Worm (Caenorhabditis elegans): ENCODE results near the gene math-5.

The math-5 gene

ce11 chrII:1922665-1923187 lies 40.1 kb upstream of the math-5 start, which contains the start of the genes bath-2 and F52C6.4:
bath-2 (minus strand) TSS chrII:1922765.
F52C6.4 (plus strand) TSS chrII:1923137.
- no peak for TF ChIP-seq ceh-43 (GFP tag; optimal IDR thresholded peaks at IDR 0.05)
- TF ChIP-seq lsy-2 (tag; optimal IDR thresholded peaks at IDR 0.05): no peak
- TF ChIP-seq nhr-28 (tag; optimal IDR thresholded peaks at IDR 0.05): no peak

- TF ChIP-seq nhr-28 (tag; optimal IDR thresholded peaks at IDR 0.05) (no peak), ceh-39 (tag; optimal IDR thresholded peaks at IDR 0.05) (no peak)
These were observed 38.4 kb upstream of the math-5 start, which contains the start of gene bath-7 for ce11 chrII:1921018-1921417. bath-7 (minus strand) TSS chrII:1921118.

- no peak for TF ChIP-seq cnd-1 (tag; optimal IDR thresholded peaks at IDR 0.05)
- no peak for TF ChIP-seq ceh-43 (GFP tag; optimal IDR thresholded peaks at IDR 0.05)
- no peak for TF ChIP-seq nhr-2 (tag; optimal IDR thresholded peaks at IDR 0.05)
- no peak for TF ChIP-seq nhr-28 (tag; optimal IDR thresholded peaks at IDR 0.05)
- no peak for TF ChIP-seq mab-5 (tag; optimal IDR thresholded peaks at IDR 0.05)
- TF ChIP-seq unc-120 (tag; optimal IDR thresholded peaks at IDR 0.05; ENCODE audit: poor library complexity, severe bottlenecking): no peak
- no peak for TF ChIP-seq nhr-237 (tag; optimal IDR thresholded peaks at IDR 0.05)
- no peak for TF ChIP-seq blmp-1 (tag; optimal IDR thresholded peaks at IDR 0.05)
- no peak for TF ChIP-seq sem-2 (GFP tag; optimal IDR thresholded peaks at IDR 0.05)
- no peak for TF ChIP-seq lin-32 (GFP tag; optimal IDR thresholded peaks at IDR 0.05)
- no peak for TF ChIP-seq elt-1 (tag; optimal IDR thresholded peaks at IDR 0.05; ENCODE audit: borderline replicate concordance, insufficient read depth)
- no peak for TF ChIP-seq ceh-83 (GFP tag; optimal IDR thresholded peaks at IDR 0.05)
- no peak for TF ChIP-seq unc-39 (tag; optimal IDR thresholded peaks at IDR 0.05)
- no peak for TF ChIP-seq snpc-4 (tag; optimal IDR thresholded peaks at IDR 0.05)
- TF ChIP-seq zip-8 (tag; optimal IDR thresholded peaks at IDR 0.05): no peak
- TF ChIP-seq elt-3 (tag; optimal IDR thresholded peaks at IDR 0.05): no peak
These were observed 35.3 kb upstream of the math-5 start, which contains the start of gene bath-4 for ce11 chrII:1917862-1918261. bath-4 (minus strand) TSS chrII:1917962.

- TF ChIP-seq mls-2 (tag; optimal IDR thresholded peaks at IDR 0.05): no peak
- TF ChIP-seq bed-3 (GFP tag; optimal IDR thresholded peaks at IDR 0.05): no peak
- no peak for TF ChIP-seq ceh-39 (tag; optimal IDR thresholded peaks at IDR 0.05)
- TF ChIP-seq sptf-1 (tag; optimal IDR thresholded peaks at IDR 0.05): no peak
- TF ChIP-seq zip-8 (tag; optimal IDR thresholded peaks at IDR 0.05): no peak
- no peak for TF ChIP-seq tbx-8 (GFP tag; optimal IDR thresholded peaks at IDR 0.05)
- TF ChIP-seq ham-2 (GFP tag; optimal IDR thresholded peaks at IDR 0.05): no peak
- no peak for TF ChIP-seq flh-1 (GFP tag; optimal IDR thresholded peaks at IDR 0.05)
- TF ChIP-seq nhr-76 (tag; optimal IDR thresholded peaks at IDR 0.05): no peak
- TF ChIP-seq lin-13 (tag; optimal IDR thresholded peaks at IDR 0.05): no peak
- TF ChIP-seq unc-62 (GFP tag; optimal IDR thresholded peaks at IDR 0.05): no peak
- TF ChIP-seq mab-5 (tag; optimal IDR thresholded peaks at IDR 0.05): no peak
- no peak for TF ChIP-seq elt-3 (tag; optimal IDR thresholded peaks at IDR 0.05)
These were observed 30.1 kb upstream of the math-5 start, which contains the start of gene math-31 for ce11 chrII:1912741-1913140. math-31 (minus strand) TSS chrII:1912841.

DNA sequence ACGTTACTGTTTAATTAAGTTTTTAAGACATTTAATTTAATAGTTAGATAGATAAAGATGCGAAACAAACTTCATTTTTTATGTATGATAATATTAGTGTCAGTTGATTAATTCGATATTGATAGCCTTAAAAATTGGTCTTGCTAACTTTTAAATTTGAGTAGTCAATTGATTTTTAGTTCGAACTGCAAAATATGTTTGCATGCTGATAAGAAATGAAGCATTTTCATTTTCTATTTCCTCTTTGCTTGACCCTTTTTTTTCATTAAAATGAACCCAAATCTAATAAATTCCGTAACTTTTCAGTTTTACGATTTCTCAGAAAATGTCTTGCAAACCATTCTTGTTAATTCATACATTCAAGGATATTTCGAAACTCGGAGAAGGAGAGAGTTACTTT lies 22.5 kb upstream of the math-5 start, which contains the start of gene math-22:
TSS of gene math-22 (plus strand) at position 301 of the 400 bp plus-strand sequence.
- no peak for TF ChIP-seq ztf-11 (tag; optimal IDR thresholded peaks at IDR 0.05)

DNA sequence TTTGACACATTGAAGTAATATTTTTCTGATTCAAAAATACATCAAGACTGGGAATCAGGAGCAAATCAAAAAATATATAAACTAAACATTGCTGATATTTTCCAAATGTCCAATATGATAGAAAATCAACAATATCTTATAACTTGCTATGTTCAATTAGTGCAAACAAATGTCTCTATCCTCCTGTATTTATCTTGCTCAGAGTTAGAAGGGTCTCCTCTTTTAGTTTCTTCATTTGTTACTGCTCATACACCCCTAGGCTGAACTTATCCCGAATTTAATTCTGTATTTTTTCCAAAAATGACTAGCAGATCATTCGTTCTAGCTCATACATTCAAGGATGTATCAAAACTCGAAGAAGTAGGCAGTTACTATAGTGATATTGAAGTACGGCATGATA lies 19.4 kb upstream of the math-5 start, which contains the start of gene math-23:
TSS of gene math-23 (plus strand) at position 301 of the 400 bp plus-strand sequence.
- TF ChIP-seq cnd-1 (tag; optimal IDR thresholded peaks at IDR 0.05) (no peak), lsy-2 (tag; optimal IDR thresholded peaks at IDR 0.05) (no peak), mep-1 (tag; optimal IDR thresholded peaks at IDR 0.05) (no peak), unc-39 (tag; optimal IDR thresholded peaks at IDR 0.05) (no peak), blmp-1 (tag; optimal IDR thresholded peaks at IDR 0.05) (no peak), nhr-237 (tag; optimal IDR thresholded peaks at IDR 0.05) (no peak), ceh-43 (GFP tag; optimal IDR thresholded peaks at IDR 0.05) (no peak), bed-3 (GFP tag; optimal IDR thresholded peaks at IDR 0.05) (no peak), nhr-12 (tag; optimal IDR thresholded peaks at IDR 0.05) (no peak), M03D4.4 (tag; optimal IDR thresholded peaks at IDR 0.05) (no peak)

All from whole organism, mixed stage, embryonic.